Worm (Caenorhabditis elegans) whole organism, L1 larva: ENCODE measurements around the gene hrde-2.

ENCODE experiments used
- C04F5.9 ChIP-seq: sonication (generic microtip); optimal IDR thresholded peaks from 2 replicates; lab custom pipeline; 2016; ENCODE audit warnings: missing genetic modification characterization, missing compliant biosample characterization
- C34B4.2 ChIP-seq: sonication (generic microtip); optimal IDR thresholded peaks from 2 replicates; lab custom pipeline; 2017; ENCODE audit warnings: mild to moderate bottlenecking, missing genetic modification characterization, missing compliant biosample characterization
- Y116A8C.19 ChIP-seq: sonication (generic microtip); optimal IDR thresholded peaks from 2 replicates; lab custom pipeline; 2016; ENCODE audit warnings: missing compliant biosample characterization, missing genetic modification characterization, borderline replicate concordance
- aha-1 ChIP-seq: fragments of 150-350 bp; optimal IDR thresholded peaks from 2 replicates; lab custom pipeline; 2014; ENCODE audit warnings: missing biosample characterization, missing genetic modification characterization
- alr-1 ChIP-seq: fragments of 200-800 bp; sonication (Bioruptor generic); optimal IDR thresholded peaks from 2 replicates; lab custom pipeline; 2018; ENCODE audit warnings: borderline replicate concordance, mild to moderate bottlenecking, missing genetic modification characterization, missing compliant biosample characterization
- aly-2 ChIP-seq: fragments of 150-350 bp; optimal IDR thresholded peaks from 2 replicates; lab custom pipeline; 2014; ENCODE audit warnings: missing biosample characterization, missing genetic modification characterization
- ama-1 ChIP-seq: fragments of 150-350 bp; optimal IDR thresholded peaks from 2 replicates; lab custom pipeline; 2014
- blmp-1 ChIP-seq: fragments of 150-350 bp; optimal IDR thresholded peaks from 2 replicates; lab custom pipeline; 2014; ENCODE audit warnings: missing biosample characterization, missing genetic modification characterization
- ceh-63 ChIP-seq: fragments of 200-800 bp; sonication (Bioruptor generic); optimal IDR thresholded peaks from 2 replicates; lab custom pipeline; 2018; ENCODE audit warnings: mild to moderate bottlenecking, missing genetic modification characterization, missing compliant biosample characterization
- ceh-82 ChIP-seq, 3 experiments: fragments of 150-350 bp in 1 of 3; sonication (generic microtip) in 2 of 3; optimal IDR thresholded peaks; 2 replicates each; lab custom pipeline; 2014 to 2017; ENCODE audit warnings: missing biosample characterization in 3 of 3, missing genetic modification characterization in 3 of 3
- ceh-88 ChIP-seq: fragments of 200-800 bp; sonication (Bioruptor generic); IDR thresholded peaks from 2 replicates; pipeline ENCODE4 v1.3.6; 2022; ENCODE audit warnings: missing genetic modification characterization, missing compliant biosample characterization
- ceh-90 ChIP-seq: sonication (generic microtip); optimal IDR thresholded peaks from 2 replicates; lab custom pipeline; 2016; ENCODE audit warnings: missing genetic modification characterization, missing compliant biosample characterization
- ces-1 ChIP-seq: fragments of 150-350 bp; optimal IDR thresholded peaks from 2 replicates; lab custom pipeline; 2014; ENCODE audit warnings: missing biosample characterization, missing genetic modification reagents, missing genetic modification characterization
- dpl-1 ChIP-seq, 3 experiments: fragments of 150-350 bp in 2 of 3; sonication (generic microtip) in 1 of 3; optimal IDR thresholded peaks; 2 replicates each; lab custom pipeline; 2014 to 2017; ENCODE audit warnings: missing biosample characterization in 3 of 3, missing genetic modification characterization in 3 of 3, missing genetic modification reagents in 3 of 3
- dsc-1 ChIP-seq: sonication (generic microtip); optimal IDR thresholded peaks from 2 replicates; lab custom pipeline; 2016; ENCODE audit warnings: mild to moderate bottlenecking, missing genetic modification characterization, missing compliant biosample characterization
- egl-13 ChIP-seq: sonication (generic microtip); optimal IDR thresholded peaks from 2 replicates; lab custom pipeline; 2016; ENCODE audit warnings: missing genotype, missing genetic modification reagents, missing genetic modification characterization, missing compliant biosample characterization
- egl-27 ChIP-seq, 2 experiments: fragments of 150-350 bp in 1 of 2; sonication (generic microtip); optimal IDR thresholded peaks; 3 replicates each; lab custom pipeline; 2017 to 2018; ENCODE audit warnings: missing biosample characterization in 2 of 2, missing genetic modification characterization in 2 of 2, missing genetic modification reagents in 2 of 2
- ets-5 ChIP-seq: fragments of 200-800 bp; sonication (Bioruptor generic); IDR thresholded peaks from 2 replicates; pipeline ENCODE4 v1.3.6; 2022; ENCODE audit warnings: missing genetic modification characterization, missing compliant biosample characterization
- fkh-10 ChIP-seq: sonication (generic microtip); optimal IDR thresholded peaks from 2 replicates; lab custom pipeline; 2017; ENCODE audit warnings: missing biosample characterization, missing genetic modification reagents, missing genetic modification characterization
- fkh-4 ChIP-seq: sonication (generic microtip); optimal IDR thresholded peaks from 2 replicates; lab custom pipeline; 2016; ENCODE audit warnings: missing compliant biosample characterization, missing genetic modification characterization, borderline replicate concordance
- grh-1 ChIP-seq: fragments of 200-800 bp; sonication (Bioruptor generic); IDR thresholded peaks from 2 replicates; pipeline ENCODE4 v1.3.6; 2022; ENCODE audit warnings: missing genetic modification reagents, missing genetic modification characterization, missing compliant biosample characterization
- hlh-4 ChIP-seq: sonication (generic microtip); optimal IDR thresholded peaks from 2 replicates; lab custom pipeline; 2016; ENCODE audit warnings: mild to moderate bottlenecking, missing genetic modification characterization, missing compliant biosample characterization
- hpl-2 ChIP-seq: fragments of 150-350 bp; optimal IDR thresholded peaks from 2 replicates; lab custom pipeline; 2014; ENCODE audit warnings: missing biosample characterization, missing genetic modification reagents, missing genetic modification characterization
- irx-1 ChIP-seq: sonication (generic microtip); optimal IDR thresholded peaks from 2 replicates; lab custom pipeline; 2016; ENCODE audit warnings: missing genetic modification characterization, missing compliant biosample characterization
- isw-1 ChIP-seq: fragments of 200-800 bp; sonication (Bioruptor generic); IDR thresholded peaks from 2 replicates; pipeline ENCODE4 v1.3.6; 2022; ENCODE audit warnings: missing genetic modification characterization, missing compliant biosample characterization
- jun-1 ChIP-seq: fragments of 150-350 bp; optimal IDR thresholded peaks from 2 replicates; lab custom pipeline; 2014; ENCODE audit warnings: missing biosample characterization, missing genetic modification reagents, missing genetic modification characterization
- lin-13 ChIP-seq: fragments of 150-350 bp; optimal IDR thresholded peaks from 2 replicates; lab custom pipeline; 2014; ENCODE audit warnings: missing biosample characterization, missing genetic modification reagents, missing genetic modification characterization
- lin-14 ChIP-seq: fragments of 200-800 bp; sonication (Bioruptor generic); optimal IDR thresholded peaks from 2 replicates; lab custom pipeline; 2018; ENCODE audit warnings: mild to moderate bottlenecking, missing genetic modification characterization, moderate library complexity, missing compliant biosample characterization
- lin-15B ChIP-seq: fragments of 150-350 bp; sonication (generic microtip); optimal IDR thresholded peaks from 3 replicates; lab custom pipeline; 2014; ENCODE audit warnings: missing biosample characterization, missing genetic modification characterization
- lin-35 ChIP-seq, 2 experiments: fragments of 150-350 bp; optimal IDR thresholded peaks; 2 replicates each; lab custom pipeline; 2014; ENCODE audit warnings: missing biosample characterization in 2 of 2, missing genetic modification characterization in 2 of 2, missing genetic modification reagents in 2 of 2
- lsy-2 ChIP-seq, 2 experiments: fragments of 150-350 bp; optimal IDR thresholded peaks; 2 replicates each; lab custom pipeline; 2014; ENCODE audit warnings: missing biosample characterization in 2 of 2, missing genetic modification characterization in 2 of 2
- nhr-11 ChIP-seq: fragments of 150-350 bp; optimal IDR thresholded peaks from 2 replicates; lab custom pipeline; 2014; ENCODE audit warnings: missing biosample characterization, missing genetic modification characterization
- nhr-19 ChIP-seq: fragments of 200-800 bp; sonication (Bioruptor generic); conservative IDR thresholded peaks from 2 replicates; pipeline ENCODE4 v1.3.6; 2022; ENCODE audit warnings: missing genetic modification characterization, missing compliant biosample characterization
- nhr-20 ChIP-seq: sonication (generic microtip); optimal IDR thresholded peaks from 2 replicates; lab custom pipeline; 2016; ENCODE audit warnings: mild to moderate bottlenecking, missing genetic modification characterization, missing compliant biosample characterization
- nhr-237 ChIP-seq: fragments of 150-350 bp; optimal IDR thresholded peaks from 2 replicates; lab custom pipeline; 2014; ENCODE audit warnings: missing biosample characterization, missing genetic modification characterization
- nhr-28 ChIP-seq: fragments of 150-350 bp; optimal IDR thresholded peaks from 2 replicates; lab custom pipeline; 2014; ENCODE audit warnings: missing biosample characterization, missing genetic modification characterization
- nhr-47 ChIP-seq: sonication (generic microtip); optimal IDR thresholded peaks from 2 replicates; lab custom pipeline; 2016; ENCODE audit warnings: mild to moderate bottlenecking, missing genetic modification characterization, moderate library complexity, missing compliant biosample characterization
- nhr-71 ChIP-seq: sonication (generic microtip); optimal IDR thresholded peaks from 2 replicates; lab custom pipeline; 2016; ENCODE audit warnings: mild to moderate bottlenecking, missing genetic modification characterization, moderate library complexity, missing compliant biosample characterization
- nhr-76 ChIP-seq: sonication (generic microtip); optimal IDR thresholded peaks from 2 replicates; lab custom pipeline; 2017; ENCODE audit warnings: missing biosample characterization, missing genetic modification characterization
- nhr-77 ChIP-seq: fragments of 150-350 bp; optimal IDR thresholded peaks from 2 replicates; lab custom pipeline; 2014; ENCODE audit warnings: missing biosample characterization, missing genetic modification characterization
- pag-3 ChIP-seq: sonication (generic microtip); optimal IDR thresholded peaks from 2 replicates; lab custom pipeline; 2017; ENCODE audit warnings: missing genetic modification characterization, mild to moderate bottlenecking, missing compliant biosample characterization, antibody characterized with exemption, borderline replicate concordance; ENCODE audit not compliant: insufficient read depth
- pax-3 ChIP-seq: fragments of 200-800 bp; sonication (Bioruptor generic); optimal IDR thresholded peaks from 2 replicates; lab custom pipeline; 2018; ENCODE audit warnings: mild to moderate bottlenecking, missing genetic modification characterization, moderate library complexity, missing compliant biosample characterization
- pqm-1 ChIP-seq: sonication (generic microtip); optimal IDR thresholded peaks from 3 replicates; lab custom pipeline; 2017; ENCODE audit warnings: missing biosample characterization, missing genetic modification characterization
- rnt-1 ChIP-seq: sonication (generic microtip); optimal IDR thresholded peaks from 2 replicates; lab custom pipeline; 2016; ENCODE audit warnings: mild to moderate bottlenecking, missing genetic modification characterization, moderate library complexity, missing compliant biosample characterization
- snpc-4 ChIP-seq: fragments of 150-350 bp; optimal IDR thresholded peaks from 2 replicates; lab custom pipeline; 2014; ENCODE audit warnings: missing biosample characterization, missing genetic modification characterization
- snu-23 ChIP-seq: sonication (generic microtip); optimal IDR thresholded peaks from 2 replicates; lab custom pipeline; 2016; ENCODE audit warnings: missing genetic modification characterization, missing compliant biosample characterization
- sox-4 ChIP-seq: sonication (generic microtip); optimal IDR thresholded peaks from 2 replicates; lab custom pipeline; 2016; ENCODE audit warnings: missing genetic modification characterization, missing compliant biosample characterization
- tbx-2 ChIP-seq: sonication (generic microtip); optimal IDR thresholded peaks from 2 replicates; lab custom pipeline; 2016; ENCODE audit warnings: missing genetic modification characterization, missing compliant biosample characterization
- tlp-1 ChIP-seq: fragments of 150-350 bp; optimal IDR thresholded peaks from 2 replicates; lab custom pipeline; 2014; ENCODE audit warnings: missing biosample characterization, missing genetic modification characterization
- unc-130 ChIP-seq: fragments of 150-350 bp; optimal IDR thresholded peaks from 2 replicates; lab custom pipeline; 2017; ENCODE audit warnings: missing biosample characterization, missing genetic modification characterization, inconsistent platforms
- unc-62 ChIP-seq: fragments of 150-350 bp; optimal IDR thresholded peaks from 2 replicates; lab custom pipeline; 2014; ENCODE audit warnings: missing biosample characterization, missing genetic modification reagents, missing genetic modification characterization
- vab-15 ChIP-seq: sonication (generic microtip); optimal IDR thresholded peaks from 2 replicates; lab custom pipeline; 2017; ENCODE audit warnings: missing genotype, mild to moderate bottlenecking, missing genetic modification characterization, missing compliant biosample characterization
- zag-1 ChIP-seq: fragments of 150-350 bp; optimal IDR thresholded peaks from 2 replicates; lab custom pipeline; 2014; ENCODE audit warnings: missing biosample characterization, missing genetic modification characterization
- ztf-4 ChIP-seq: fragments of 150-350 bp; optimal IDR thresholded peaks from 2 replicates; lab custom pipeline; 2014; ENCODE audit warnings: missing biosample characterization, missing genetic modification characterization

The hrde-2 gene

DNA sequence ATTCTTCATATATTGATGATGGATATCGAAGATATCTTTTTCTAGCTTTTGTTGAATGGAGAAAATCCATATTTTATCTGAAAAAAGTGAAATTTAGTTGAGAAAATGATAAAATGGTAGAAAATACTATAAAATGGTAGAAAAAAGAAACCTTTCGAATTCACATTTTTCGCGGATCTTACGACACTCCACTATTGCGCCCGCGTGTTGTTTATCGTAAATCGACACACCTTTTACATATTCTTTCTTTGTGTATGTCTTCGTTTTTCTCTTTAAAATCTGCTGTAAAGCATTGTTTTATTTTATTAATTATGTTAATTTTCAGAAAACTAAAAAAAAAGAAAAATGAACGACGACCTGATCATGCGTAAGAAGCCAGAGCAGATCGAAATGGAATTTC is 14.1 kb upstream of the hrde-2 start, which contains the start of the genes cdt-2 and T01C3.2 (continued):
- TF ChIP-seq irx-1 (tag; lab: Kevin White, UChicago), result no peak
- TF ChIP-seq jun-1 (tag; lab: Kevin White, UChicago), result no peak
- no peak for TF ChIP-seq pag-3 (tag; lab: Kevin White, UChicago)
- peak; percentile 35 for TF ChIP-seq nhr-20
- no peak for TF ChIP-seq lin-14 (GFP tag; lab: Kevin White, UChicago)
- TF ChIP-seq ceh-90, result no peak
- TF ChIP-seq egl-13 (tag; lab: Kevin White, UChicago), result no peak
- TF ChIP-seq nhr-28, result no peak
- TF ChIP-seq unc-130 (tag; lab: Kevin White, UChicago), result no peak
- TF ChIP-seq lin-13 (GFP tag; lab: Kevin White, UChicago), result no peak
- TF ChIP-seq rnt-1 (tag; lab: Kevin White, UChicago), result peak; percentile 40
- TF ChIP-seq vab-15, result no peak
- no peak for TF ChIP-seq C04F5.9 (tag; lab: Kevin White, UChicago)
- TF ChIP-seq lsy-2 (tag; optimal IDR thresholded peaks at IDR 0.05; lab: Kevin White, UChicago), result peak; percentile 53 to 74
- no peak for TF ChIP-seq nhr-77 (tag; lab: Kevin White, UChicago)
- peak; percentile 22 for TF ChIP-seq tbx-2 (tag; lab: Kevin White, UChicago)
- no peak for TF ChIP-seq fkh-10 (GFP tag; lab: Kevin White, UChicago)
- TF ChIP-seq isw-1, result no peak; the same call in 1 of the 2 replicates
- no peak for TF ChIP-seq nhr-76 (tag; lab: Kevin White, UChicago)
- TF ChIP-seq aly-2 (tag; lab: Kevin White, UChicago), result no peak
- no peak for TF ChIP-seq egl-27 (tag; optimal IDR thresholded peaks at IDR 0.05; lab: Kevin White, UChicago)
- TF ChIP-seq dsc-1 (tag; lab: Kevin White, UChicago), result peak; percentile 25
- no peak for TF ChIP-seq pqm-1 (tag; lab: Kevin White, UChicago)
- no peak for TF ChIP-seq alr-1 (tag; lab: Kevin White, UChicago)
- TF ChIP-seq snu-23 (GFP tag; lab: Kevin White, UChicago), result peak; percentile 56
- no peak for TF ChIP-seq snpc-4 (tag; lab: Kevin White, UChicago)
- no peak for TF ChIP-seq blmp-1 (tag; lab: Kevin White, UChicago)
- peak; percentile 82 to 92 for TF ChIP-seq lin-35 (GFP tag; optimal IDR thresholded peaks at IDR 0.05; lab: Kevin White, UChicago)
- TF ChIP-seq ceh-82 (tag; optimal IDR thresholded peaks at IDR 0.05; lab: Kevin White, UChicago), result peak in 2 of 3 experiments; percentile 29 to 44
- TF ChIP-seq nhr-237, result no peak
- TF ChIP-seq ztf-4 (tag; lab: Kevin White, UChicago), result no peak
- TF ChIP-seq ets-5 (GFP tag; lab: Robert Waterston, UW), result no peak
- TF ChIP-seq pax-3 (tag; lab: Kevin White, UChicago), result no peak
- no peak for TF ChIP-seq zag-1 (tag; lab: Kevin White, UChicago)
- peak; percentile 9; the same call in 1 of the 2 replicates for TF ChIP-seq nhr-19 (GFP tag; lab: Robert Waterston, UW)
- TF ChIP-seq sox-4 (tag; lab: Kevin White, UChicago), result no peak
- TF ChIP-seq tlp-1 (tag; lab: Kevin White, UChicago), result no peak
- TF ChIP-seq dpl-1 (GFP tag; optimal IDR thresholded peaks at IDR 0.05; lab: Kevin White, UChicago), result peak; percentile 76 to 89 (median 85)
- TF ChIP-seq ceh-63 (GFP tag; lab: Kevin White, UChicago), result no peak
- no peak for TF ChIP-seq hpl-2
- TF ChIP-seq nhr-11, result no peak
- no peak for TF ChIP-seq fkh-4 (tag; lab: Kevin White, UChicago)
- peak; percentile 48 for TF ChIP-seq nhr-47 (tag; lab: Kevin White, UChicago)
- TF ChIP-seq hlh-4 (tag; lab: Kevin White, UChicago), result no peak
- peak; percentile 50 for TF ChIP-seq nhr-71 (tag; lab: Kevin White, UChicago)
- TF ChIP-seq ces-1 (GFP tag; lab: Kevin White, UChicago), result no peak
- TF ChIP-seq Y116A8C.19, result no peak
- peak; percentile 24 for TF ChIP-seq lin-15B (tag; lab: Kevin White, UChicago)
- no peak for TF ChIP-seq C34B4.2 (tag; lab: Kevin White, UChicago)
- no peak for TF ChIP-seq grh-1 (GFP tag; lab: Robert Waterston, UW)
- TF ChIP-seq aha-1 (tag; lab: Kevin White, UChicago), result no peak
- TF ChIP-seq unc-62 (GFP tag; lab: Kevin White, UChicago), result no peak
- no peak for TF ChIP-seq ceh-88 (GFP tag; lab: Robert Waterston, UW)
- TF ChIP-seq ama-1 (lab: Kevin White, UChicago), result no peak
